ENCODE assay signal across 2 fruit fly cellular contexts in the genomic region with DNA sequence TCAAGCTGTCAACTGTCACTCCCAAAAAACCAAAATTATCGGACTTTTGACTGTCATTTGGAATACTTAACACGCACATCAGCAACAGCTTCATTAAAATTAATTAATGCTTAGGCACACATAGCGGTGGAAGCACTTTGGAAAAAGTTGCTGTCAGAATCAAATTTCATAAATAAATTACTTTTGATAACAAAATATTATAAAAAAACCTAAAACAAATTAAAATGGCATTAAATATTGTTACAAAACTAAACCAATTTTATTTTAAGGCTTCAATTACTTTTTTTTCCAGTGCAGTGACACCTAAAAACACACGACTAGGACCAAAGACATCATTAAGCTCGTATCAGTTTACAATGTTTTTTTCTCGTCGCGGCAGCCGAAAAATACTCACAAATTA.
TF ChIP-seq lines count a peak whose summit lies in the region.

No protein-coding gene starts in this region.

TF ChIP-seq in whole organism, embryonic, 481 proteins besides CTCF, POLR2A, EP300 and RAD21 (continued from another document):
- TF ChIP-seq twi (tag; optimal IDR thresholded peaks at IDR 0.05; lab: Kevin White, UChicago) (no peak), Max (GFP tag; optimal IDR thresholded peaks at IDR 0.05; lab: Kevin White, UChicago) (no peak), nmo (GFP tag; optimal IDR thresholded peaks at IDR 0.05; lab: Kevin White, UChicago) (peak; percentile 6), Nf-YA (GFP tag; IDR thresholded peaks at IDR 0.05; lab: Robert Waterston, UW) (no peak), nerfin-2 (GFP tag; IDR thresholded peaks at IDR 0.05; lab: Robert Waterston, UW; ENCODE audit: partially characterized antibody) (no peak), CG32772 (GFP tag; IDR thresholded peaks at IDR 0.05; lab: Robert Waterston, UW) (0 out of 2 replicates have a peak, but pooled peaks have one; percentile 21), sens (GFP tag; lab: Kevin White, UChicago) (peak; percentile 73), prd (optimal IDR thresholded peaks at IDR 0.05; lab: Kevin White, UChicago) (no peak), prd (GFP tag; IDR thresholded peaks at IDR 0.05; lab: Robert Waterston, UW) (peak; percentile 41; the same call in 1 of the 3 replicates), ttk (GFP tag; IDR thresholded peaks at IDR 0.05; lab: Robert Waterston, UW) (no peak), phol (tag; optimal IDR thresholded peaks at IDR 0.05; lab: Kevin White, UChicago) (peak; percentile 19), chif (GFP tag; optimal IDR thresholded peaks at IDR 0.05; lab: Kevin White, UChicago) (no peak), Awh (GFP tag; IDR thresholded peaks at IDR 0.05; lab: Robert Waterston, UW) (no peak), lbe (GFP tag; optimal IDR thresholded peaks at IDR 0.05; lab: Kevin White, UChicago) (peak; percentile 7), E2f1 (GFP tag; IDR thresholded peaks at IDR 0.05; lab: Robert Waterston, UW) (peak; percentile 27; the same call in 1 of the 2 replicates), CG3407 (GFP tag; optimal IDR thresholded peaks at IDR 0.05; lab: Kevin White, UChicago) (no peak), dmrt11E (tag; optimal IDR thresholded peaks at IDR 0.05; lab: Kevin White, UChicago) (peak; percentile 30), vvl (GFP tag; IDR thresholded peaks at IDR 0.05; lab: Robert Waterston, UW) (peak; percentile 34; the same call in 1 of the 2 replicates), Xrp1 (GFP tag; IDR thresholded peaks at IDR 0.05; lab: Robert Waterston, UW) (0 out of 2 replicates have a peak, but pooled peaks have one; percentile 23), CG17912 (GFP tag; optimal IDR thresholded peaks at IDR 0.05; lab: Kevin White, UChicago) (no peak), CG18262 (tag; optimal IDR thresholded peaks at IDR 0.05; lab: Kevin White, UChicago) (peak; percentile 26), CG17328 (GFP tag; IDR thresholded peaks at IDR 0.05; lab: Robert Waterston, UW) (0 out of 2 replicates have a peak, but pooled peaks have one; percentile 13), CG7357 (GFP tag; IDR thresholded peaks at IDR 0.05; lab: Robert Waterston, UW) (no peak), fd3F (GFP tag; optimal IDR thresholded peaks at IDR 0.05; lab: Kevin White, UChicago) (no peak), CG11504 (tag; optimal IDR thresholded peaks at IDR 0.05; lab: Kevin White, UChicago) (peak; percentile 16)

TF ChIP-seq in whole organism, prepupa, 60 proteins besides CTCF, POLR2A, EP300 and RAD21 (continued from another document):
- TF ChIP-seq fd85E (GFP tag; optimal IDR thresholded peaks at IDR 0.05; lab: Kevin White, UChicago) (no peak), CG6792 (GFP tag; optimal IDR thresholded peaks at IDR 0.05; lab: Kevin White, UChicago) (no peak), CG10669 (GFP tag; optimal IDR thresholded peaks at IDR 0.05; lab: Kevin White, UChicago) (peak; percentile 56), CG3919 (GFP tag; optimal IDR thresholded peaks at IDR 0.05; lab: Kevin White, UChicago) (peak; percentile 67), cyc (GFP tag; optimal IDR thresholded peaks at IDR 0.05; lab: Kevin White, UChicago) (peak; percentile 32), achi (GFP tag; optimal IDR thresholded peaks at IDR 0.05; lab: Kevin White, UChicago) (peak; percentile 67), CG16779 (tag; optimal IDR thresholded peaks at IDR 0.05; lab: Kevin White, UChicago) (no peak), CG1621 (tag; optimal IDR thresholded peaks at IDR 0.05; lab: Kevin White, UChicago) (no peak), Eip93F (GFP tag; optimal IDR thresholded peaks at IDR 0.05; lab: Kevin White, UChicago) (no peak), Hr4 (GFP tag; optimal IDR thresholded peaks at IDR 0.05; lab: Kevin White, UChicago) (peak; percentile 31), Sox102F (GFP tag; optimal IDR thresholded peaks at IDR 0.05; lab: Kevin White, UChicago) (peak; percentile 38), CG6854 (GFP tag; optimal IDR thresholded peaks at IDR 0.05; lab: Kevin White, UChicago) (no peak), CG34406 (GFP tag; optimal IDR thresholded peaks at IDR 0.05; lab: Kevin White, UChicago) (peak; percentile 71), Met (GFP tag; optimal IDR thresholded peaks at IDR 0.05; lab: Kevin White, UChicago) (peak; percentile 65), acj6 (GFP tag; optimal IDR thresholded peaks at IDR 0.05; lab: Kevin White, UChicago) (peak; percentile 59), CG8632 (GFP tag; optimal IDR thresholded peaks at IDR 0.05; lab: Kevin White, UChicago) (peak; percentile 71), Eip75B (GFP tag; optimal IDR thresholded peaks at IDR 0.05; lab: Kevin White, UChicago) (no peak), CG6808 (GFP tag; optimal IDR thresholded peaks at IDR 0.05; lab: Kevin White, UChicago) (peak; percentile 50), fd59A (GFP tag; optimal IDR thresholded peaks at IDR 0.05; lab: Kevin White, UChicago) (peak; percentile 62), esn (GFP tag; optimal IDR thresholded peaks at IDR 0.05; lab: Kevin White, UChicago) (peak; percentile 65), CG7368 (GFP tag; optimal IDR thresholded peaks at IDR 0.05; lab: Kevin White, UChicago) (peak; percentile 2), Ets21C (GFP tag; optimal IDR thresholded peaks at IDR 0.05; lab: Kevin White, UChicago) (peak; percentile 17), pdm3 (GFP tag; optimal IDR thresholded peaks at IDR 0.05; lab: Kevin White, UChicago) (peak; percentile 52), Hr39 (GFP tag; optimal IDR thresholded peaks at IDR 0.05; lab: Kevin White, UChicago) (peak; percentile 29), OdsH (GFP tag; optimal IDR thresholded peaks at IDR 0.05; lab: Kevin White, UChicago) (peak; percentile 64), CG11294 (GFP tag; IDR thresholded peaks at IDR 0.05; lab: Robert Waterston, UW) (no peak), Sox15 (GFP tag; optimal IDR thresholded peaks at IDR 0.05; lab: Kevin White, UChicago) (peak; percentile 21), salr (GFP tag; optimal IDR thresholded peaks at IDR 0.05; lab: Kevin White, UChicago) (peak in 1 of 2 experiments; percentile 71), topi (GFP tag; optimal IDR thresholded peaks at IDR 0.05; lab: Kevin White, UChicago) (peak; percentile 56), eg (GFP tag; IDR thresholded peaks at IDR 0.05; lab: Robert Waterston, UW) (peak; percentile 59), Eip78C (GFP tag; lab: Kevin White, UChicago) (peak; percentile 93), Gug (GFP tag; IDR thresholded peaks at IDR 0.05; lab: Robert Waterston, UW) (peak; percentile 41; the same call in 1 of the 2 replicates), CG6163 (GFP tag; IDR thresholded peaks at IDR 0.05; lab: Robert Waterston, UW) (peak; percentile 68), dac (GFP tag; optimal IDR thresholded peaks at IDR 0.05; lab: Kevin White, UChicago) (no peak), lz (GFP tag; optimal IDR thresholded peaks at IDR 0.05; lab: Kevin White, UChicago) (peak; percentile 37), Blimp-1 (GFP tag; optimal IDR thresholded peaks at IDR 0.05; lab: Kevin White, UChicago) (no peak), CG11902 (GFP tag; optimal IDR thresholded peaks at IDR 0.05; lab: Kevin White, UChicago) (peak; percentile 19), CG10631 (GFP tag; optimal IDR thresholded peaks at IDR 0.05; lab: Kevin White, UChicago) (peak; percentile 43)
TF ChIP-seq in whole organism, prepupa: peak in this region for 41.
